Fruit fly (Drosophila melanogaster) whole organism, embryonic: ENCODE data around the gene CG31804.

ENCODE experiments used
- Atf6 ChIP-seq: fragments of 200-800 bp; sonication (Bioruptor generic); IDR thresholded peaks from 2 replicates; pipeline ENCODE4 v1.3.6; 2022; ENCODE audit warnings: missing biosample characterization, missing genetic modification characterization
- Awh ChIP-seq: fragments of 200-800 bp; sonication (Bioruptor generic); IDR thresholded peaks from 2 replicates; pipeline ENCODE4, ENCODE4 v1.3.6; 2022; ENCODE audit warnings: missing biosample characterization, missing genetic modification characterization
- Bgb ChIP-seq: fragments of 200-800 bp; sonication (Bioruptor generic); IDR thresholded peaks from 2 replicates; pipeline ENCODE4 v1.3.6; 2022; ENCODE audit warnings: missing biosample characterization, missing genetic modification characterization; ENCODE audit not compliant: partially characterized antibody
- CG10959 ChIP-seq: fragments of 200-800 bp; sonication (Bioruptor generic); IDR thresholded peaks from 2 replicates; pipeline ENCODE4 v1.3.6; 2022; ENCODE audit warnings: missing biosample characterization, missing genetic modification characterization
- CG13296 ChIP-seq: fragments of 200-800 bp; sonication (Bioruptor generic); optimal IDR thresholded peaks from 3 replicates; lab custom pipeline; 2018; ENCODE audit warnings: missing biosample characterization, mild to moderate bottlenecking, missing genetic modification characterization
- CG14710 ChIP-seq: fragments of 200-800 bp; sonication (Bioruptor generic); optimal IDR thresholded peaks from 3 replicates; lab custom pipeline; 2019; ENCODE audit warnings: missing biosample characterization, mild to moderate bottlenecking, missing genetic modification characterization, moderate library complexity
- CG18011 ChIP-seq: fragments of 200-800 bp; sonication (Bioruptor generic); optimal IDR thresholded peaks from 2 replicates; lab custom pipeline; 2017; ENCODE audit warnings: missing biosample characterization, missing genetic modification characterization, mild to moderate bottlenecking, moderate library complexity, missing genotype
- CG2129 ChIP-seq: fragments of 200-800 bp; sonication (Bioruptor generic); IDR thresholded peaks from 2 replicates; pipeline ENCODE4 v1.3.6; 2022; ENCODE audit warnings: missing biosample characterization, missing genetic modification characterization; ENCODE audit not compliant: partially characterized antibody
- CG3163 ChIP-seq: fragments of 200-800 bp; sonication (Bioruptor generic); optimal IDR thresholded peaks from 3 replicates; lab custom pipeline; 2016; ENCODE audit warnings: missing biosample characterization, missing genetic modification characterization
- CG32532 ChIP-seq: fragments of 200-800 bp; sonication (Bioruptor generic); IDR thresholded peaks from 2 replicates; pipeline ENCODE4 v1.3.6; 2022; ENCODE audit warnings: missing biosample characterization, missing genetic modification characterization
- CG33557 ChIP-seq: fragments of 200-800 bp; sonication (Bioruptor generic); optimal IDR thresholded peaks from 2 replicates; lab custom pipeline; 2019; ENCODE audit warnings: missing biosample characterization, mild to moderate bottlenecking, missing genetic modification characterization, moderate library complexity
- CG34224 ChIP-seq: fragments of 200-800 bp; sonication (Bioruptor generic); IDR thresholded peaks from 3 replicates; pipeline ENCODE4 v1.3.6; 2022; ENCODE audit warnings: missing biosample characterization, missing genetic modification characterization; ENCODE audit not compliant: partially characterized antibody
- CG3995 ChIP-seq: fragments of 200-800 bp; sonication (Bioruptor generic); optimal IDR thresholded peaks from 3 replicates; lab custom pipeline; 2016; ENCODE audit warnings: missing biosample characterization, missing genetic modification characterization
- CG5953 ChIP-seq: fragments of 200-800 bp; sonication (Bioruptor generic); IDR thresholded peaks from 2 replicates; pipeline ENCODE4 v1.3.6; 2022; ENCODE audit warnings: missing biosample characterization, missing genetic modification characterization
- CG6791 ChIP-seq: fragments of 200-800 bp; sonication (Bioruptor generic); IDR thresholded peaks from 3 replicates; pipeline ENCODE4 v1.3.6; 2022; ENCODE audit warnings: missing biosample characterization, missing genetic modification characterization; ENCODE audit not compliant: partially characterized antibody
- CG7745 ChIP-seq: fragments of 200-800 bp; sonication (Bioruptor generic); optimal IDR thresholded peaks from 2 replicates; lab custom pipeline; 2018; ENCODE audit warnings: missing biosample characterization, mild to moderate bottlenecking, missing genetic modification characterization, moderate library complexity
- Doc2 ChIP-seq: fragments of 200-800 bp; sonication (Bioruptor generic); IDR thresholded peaks from 2 replicates; pipeline ENCODE4 v1.3.6; 2022; ENCODE audit warnings: missing biosample characterization, missing genetic modification characterization
- Hey ChIP-seq: fragments of 200-800 bp; sonication (Bioruptor generic); optimal IDR thresholded peaks from 3 replicates; lab custom pipeline; 2018; ENCODE audit warnings: missing biosample characterization, mild to moderate bottlenecking, missing genetic modification characterization
- HmgD ChIP-seq: fragments of 200-800 bp; sonication (Bioruptor generic); optimal IDR thresholded peaks from 3 replicates; lab custom pipeline; 2016; ENCODE audit warnings: missing biosample characterization, missing genetic modification characterization
- Lim3 ChIP-seq: fragments of 200-800 bp; sonication (Bioruptor generic); IDR thresholded peaks from 2 replicates; pipeline ENCODE4 v1.3.6; 2022; ENCODE audit warnings: missing biosample characterization, missing genetic modification characterization
- Lpt ChIP-seq: fragments of >200 bp; optimal IDR thresholded peaks from 2 replicates; lab custom pipeline; 2018; ENCODE audit warnings: missing biosample characterization, missing genetic modification characterization
- Oaz ChIP-seq: fragments of 200-800 bp; sonication (Bioruptor generic); IDR thresholded peaks from 2 replicates; pipeline ENCODE4 v1.3.6; 2022; ENCODE audit warnings: missing biosample characterization, missing genetic modification characterization
- Sox102F ChIP-seq: fragments of 200-800 bp; sonication (Bioruptor generic); optimal IDR thresholded peaks from 2 replicates; lab custom pipeline; 2018; ENCODE audit warnings: missing biosample characterization, mild to moderate bottlenecking, missing genetic modification characterization, moderate library complexity
- Ssrp ChIP-seq: fragments of 200-800 bp; sonication (Bioruptor generic); optimal IDR thresholded peaks from 2 replicates; lab custom pipeline; 2018; ENCODE audit warnings: missing biosample characterization, mild to moderate bottlenecking, missing genetic modification characterization, moderate library complexity
- Stat92E ChIP-seq, 3 experiments: fragments of >200 bp in 2 of 3; fragments of 200-800 bp in 1 of 3; sonication (Bioruptor generic) in 1 of 3; optimal IDR thresholded peaks; 2 replicates each; lab custom pipeline; 2017 to 2019; ENCODE audit warnings: missing biosample characterization in 3 of 3, missing genetic modification characterization in 3 of 3, mild to moderate bottlenecking in 1 of 3, moderate library complexity in 1 of 3
- Usf ChIP-seq: fragments of 200-800 bp; sonication (Bioruptor generic); optimal IDR thresholded peaks from 2 replicates; lab custom pipeline; 2017; ENCODE audit warnings: missing genotype, missing biosample characterization, missing genetic modification characterization
- Xrp1 ChIP-seq: fragments of 200-800 bp; sonication (Bioruptor generic); IDR thresholded peaks from 2 replicates; pipeline ENCODE4 v1.3.6; 2022; ENCODE audit warnings: missing biosample characterization, missing genetic modification characterization
- ap ChIP-seq: fragments of 200-800 bp; sonication (Bioruptor generic); IDR thresholded peaks from 2 replicates; pipeline ENCODE4 v1.3.6; 2022; ENCODE audit warnings: missing biosample characterization, missing genetic modification characterization
- ci ChIP-seq: fragments of 200-800 bp; sonication (Bioruptor generic); IDR thresholded peaks from 3 replicates; pipeline ENCODE4 v1.3.6; 2022; ENCODE audit warnings: missing biosample characterization, missing genetic modification characterization
- emc ChIP-seq: fragments of 200-800 bp; sonication (Bioruptor generic); optimal IDR thresholded peaks from 2 replicates; lab custom pipeline; 2016; ENCODE audit warnings: missing biosample characterization, missing genetic modification characterization
- gcm ChIP-seq: fragments of 200-800 bp; sonication (Bioruptor generic); optimal IDR thresholded peaks from 2 replicates; lab custom pipeline; 2019; ENCODE audit warnings: missing biosample characterization, mild to moderate bottlenecking, missing genetic modification characterization, moderate library complexity
- kni ChIP-seq: fragments of 200-800 bp; sonication (Bioruptor generic); optimal IDR thresholded peaks from 3 replicates; lab custom pipeline; 2017; ENCODE audit warnings: mild to moderate bottlenecking, missing biosample characterization, missing genetic modification reagents, missing genetic modification characterization
- onecut ChIP-seq: fragments of 200-800 bp; sonication (Bioruptor generic); IDR thresholded peaks from 2 replicates; pipeline ENCODE4 v1.3.6; 2022; ENCODE audit warnings: missing biosample characterization, missing genetic modification characterization
- peb ChIP-seq: fragments of 200-800 bp; sonication (Bioruptor generic); IDR thresholded peaks from 2 replicates; pipeline ENCODE4 v1.3.6; 2022; ENCODE audit warnings: missing biosample characterization, missing genetic modification characterization
- pros ChIP-seq: fragments of 200-800 bp; sonication (Bioruptor generic); optimal IDR thresholded peaks from 3 replicates; lab custom pipeline; 2019; ENCODE audit warnings: missing biosample characterization, mild to moderate bottlenecking, missing genetic modification characterization, moderate library complexity
- pum ChIP-seq: fragments of 200-800 bp; sonication (Bioruptor generic); optimal IDR thresholded peaks from 2 replicates; lab custom pipeline; 2016; ENCODE audit warnings: missing biosample characterization, missing genetic modification characterization
- pzg ChIP-seq: fragments of 200-800 bp; sonication (Bioruptor generic); optimal IDR thresholded peaks from 3 replicates; lab custom pipeline; 2018; ENCODE audit warnings: missing biosample characterization, mild to moderate bottlenecking, missing genetic modification characterization, moderate library complexity
- sd ChIP-seq: fragments of 200-800 bp; sonication (Bioruptor generic); optimal IDR thresholded peaks from 3 replicates; lab custom pipeline; 2018; ENCODE audit warnings: missing biosample characterization, mild to moderate bottlenecking, missing genetic modification characterization, moderate library complexity
- sens ChIP-seq: fragments of 200-800 bp; sonication (Bioruptor generic); peaks from one replicate; lab custom pipeline; 2016; ENCODE audit warnings: missing biosample characterization, missing genetic modification characterization
- sens-2 ChIP-seq: fragments of 200-800 bp; sonication (Bioruptor generic); IDR thresholded peaks from 2 replicates; pipeline ENCODE4 v1.3.6; 2022; ENCODE audit warnings: missing biosample characterization, missing genetic modification characterization
- slp2 ChIP-seq: fragments of 200-800 bp; sonication (Bioruptor generic); optimal IDR thresholded peaks from 2 replicates; lab custom pipeline; 2016; ENCODE audit warnings: missing biosample characterization, missing genetic modification characterization
- sug ChIP-seq: fragments of 200-800 bp; optimal IDR thresholded peaks from 2 replicates; lab custom pipeline; 2019; ENCODE audit warnings: missing biosample characterization, mild to moderate bottlenecking, missing genetic modification characterization, moderate library complexity
- toy ChIP-seq: fragments of 200-800 bp; sonication (Bioruptor generic); IDR thresholded peaks from 2 replicates; pipeline ENCODE4 v1.3.6; 2022; ENCODE audit warnings: missing biosample characterization, missing genetic modification characterization

Gene CG31804

dm6 chr2L:17381075-17381474 lies 17.8 kb downstream of the CG31804 start:
- no peak for TF ChIP-seq Hey
- no peak for TF ChIP-seq CG10959 (GFP tag; lab: Robert Waterston, UW)
- TF ChIP-seq Lpt (GFP tag; lab: Kevin White, UChicago), result no peak
- TF ChIP-seq CG14710, result no peak
- TF ChIP-seq Lim3 (GFP tag; lab: Robert Waterston, UW), result no peak
- peak; percentile 76 for TF ChIP-seq onecut (GFP tag; lab: Robert Waterston, UW)
- TF ChIP-seq emc (GFP tag; lab: Kevin White, UChicago), result no peak
- TF ChIP-seq sd, result peak; percentile 32
- TF ChIP-seq pzg (GFP tag; lab: Kevin White, UChicago), result no peak
- TF ChIP-seq sug, result no peak
- no peak for TF ChIP-seq CG2129 (GFP tag; lab: Robert Waterston, UW)
- TF ChIP-seq CG6791 (GFP tag; lab: Robert Waterston, UW), result no peak
- TF ChIP-seq Oaz (GFP tag; lab: Robert Waterston, UW), result no peak
- no peak for TF ChIP-seq HmgD (GFP tag; lab: Kevin White, UChicago)
- TF ChIP-seq CG18011 (GFP tag; lab: Kevin White, UChicago), result no peak
- peak; percentile 24; the same call in 1 of the 2 replicates for TF ChIP-seq Xrp1
- peak; percentile 11; the same call in 1 of the 3 replicates for TF ChIP-seq ci (GFP tag; lab: Robert Waterston, UW)
- peak; percentile 67 for TF ChIP-seq pros (GFP tag; lab: Kevin White, UChicago)
- 0 out of 2 replicates have a peak, but pooled peaks have one; percentile 0 for TF ChIP-seq Awh (GFP tag; lab: Robert Waterston, UW)
- no peak for TF ChIP-seq toy (GFP tag; lab: Robert Waterston, UW)
- no peak for TF ChIP-seq Sox102F (GFP tag; lab: Kevin White, UChicago)
- no peak for TF ChIP-seq gcm (GFP tag; lab: Kevin White, UChicago)
- no peak for TF ChIP-seq CG3163 (GFP tag; lab: Kevin White, UChicago)
- no peak for TF ChIP-seq peb (GFP tag; lab: Robert Waterston, UW)
- no peak for TF ChIP-seq Ssrp (tag; lab: Kevin White, UChicago)

- TF ChIP-seq pum (GFP tag; lab: Kevin White, UChicago) (no peak), sens-2 (GFP tag; lab: Robert Waterston, UW) (no peak), sens (GFP tag; lab: Kevin White, UChicago) (peak; percentile 68), Bgb (GFP tag; lab: Robert Waterston, UW) (no peak), Doc2 (GFP tag; lab: Robert Waterston, UW) (no peak), slp2 (GFP tag; lab: Kevin White, UChicago) (no peak), CG5953 (GFP tag; lab: Robert Waterston, UW) (no peak), pros (GFP tag; lab: Kevin White, UChicago) (no peak), CG32532 (GFP tag; lab: Robert Waterston, UW) (no peak), Usf (GFP tag; lab: Kevin White, UChicago) (no peak), Atf6 (GFP tag; lab: Robert Waterston, UW) (no peak), CG3163 (GFP tag; lab: Kevin White, UChicago) (no peak), CG34224 (GFP tag; lab: Robert Waterston, UW) (no peak), CG3995 (peak; percentile 63), ap (no peak), Stat92E (GFP tag; optimal IDR thresholded peaks at IDR 0.05; lab: Kevin White, UChicago) (peak in 1 of 3 experiments; percentile 47), CG13296 (GFP tag; lab: Kevin White, UChicago) (no peak), kni (GFP tag; lab: Kevin White, UChicago) (peak; percentile 38), CG33557 (GFP tag; lab: Kevin White, UChicago) (no peak), CG7745 (peak; percentile 7)
These were observed 18.3 kb downstream of the CG31804 start for dm6 chr2L:17381616-17382015.
